Fruit fly (Drosophila melanogaster) whole organism, embryonic: ENCODE data around the gene CG8379.

Experiments used
- Asciz ChIP-seq: fragments of 200-800 bp; sonication (Bioruptor generic); optimal IDR thresholded peaks from 2 replicates; lab custom pipeline; 2017; ENCODE audit warnings: missing biosample characterization, mild to moderate bottlenecking, missing genetic modification characterization, missing genetic modification reagents
- B-H1 ChIP-seq: fragments of 200-800 bp; sonication (Bioruptor generic); IDR thresholded peaks from 3 replicates; pipeline ENCODE4 v1.3.6; 2022; ENCODE audit warnings: missing biosample characterization, missing genetic modification characterization
- Bgb ChIP-seq: fragments of 200-800 bp; sonication (Bioruptor generic); IDR thresholded peaks from 2 replicates; pipeline ENCODE4 v1.3.6; 2022; ENCODE audit warnings: missing biosample characterization, missing genetic modification characterization; ENCODE audit not compliant: partially characterized antibody
- BtbVII ChIP-seq: fragments of 200-800 bp; sonication (Bioruptor generic); optimal IDR thresholded peaks from 3 replicates; lab custom pipeline; 2017; ENCODE audit warnings: missing biosample characterization, mild to moderate bottlenecking, missing genetic modification characterization
- CG10462 ChIP-seq: fragments of 200-800 bp; sonication (Bioruptor generic); optimal IDR thresholded peaks from 2 replicates; lab custom pipeline; 2016; ENCODE audit warnings: missing biosample characterization, missing genetic modification characterization
- CG10565 ChIP-seq: fragments of 200-800 bp; sonication (Bioruptor generic); optimal IDR thresholded peaks from 3 replicates; lab custom pipeline; 2016; ENCODE audit warnings: missing biosample characterization, mild to moderate bottlenecking, missing genetic modification characterization
- CG1233 ChIP-seq: fragments of 200-800 bp; sonication (Bioruptor generic); optimal IDR thresholded peaks from 4 replicates; lab custom pipeline; 2018; ENCODE audit warnings: missing biosample characterization, mild to moderate bottlenecking, missing genetic modification characterization
- CG14014 ChIP-seq: fragments of 200-800 bp; sonication (Bioruptor generic); IDR thresholded peaks from 2 replicates; pipeline ENCODE4 v1.3.6; 2022; ENCODE audit warnings: missing biosample characterization, missing genetic modification characterization
- CG14667 ChIP-seq: fragments of 200-800 bp; sonication (Bioruptor generic); IDR thresholded peaks from 2 replicates; pipeline ENCODE4 v1.3.6; 2022; ENCODE audit warnings: missing biosample characterization, missing genetic modification characterization
- CG14860 ChIP-seq: fragments of 200-800 bp; sonication (Bioruptor generic); IDR thresholded peaks from 3 replicates; pipeline ENCODE4 v1.3.6; 2022; ENCODE audit warnings: missing biosample characterization, missing genetic modification characterization; ENCODE audit not compliant: partially characterized antibody
- CG16813 ChIP-seq: fragments of 200-800 bp; sonication (Bioruptor generic); IDR thresholded peaks from 3 replicates; pipeline ENCODE4 v1.3.6; 2022; ENCODE audit warnings: missing biosample characterization, missing genetic modification characterization; ENCODE audit not compliant: partially characterized antibody
- CG17912 ChIP-seq: fragments of 200-800 bp; sonication (Bioruptor generic); optimal IDR thresholded peaks from 2 replicates; lab custom pipeline; 2018; ENCODE audit warnings: missing biosample characterization, mild to moderate bottlenecking, missing genetic modification characterization
- CG18011 ChIP-seq: fragments of 200-800 bp; sonication (Bioruptor generic); optimal IDR thresholded peaks from 2 replicates; lab custom pipeline; 2017; ENCODE audit warnings: missing biosample characterization, missing genetic modification characterization, mild to moderate bottlenecking, moderate library complexity, missing genotype
- CG18599 ChIP-seq: fragments of 200-800 bp; sonication (Bioruptor generic); optimal IDR thresholded peaks from 3 replicates; lab custom pipeline; 2017; ENCODE audit warnings: missing biosample characterization, missing genetic modification characterization, mild to moderate bottlenecking, moderate library complexity, missing genetic modification reagents
- CG31388 ChIP-seq: fragments of 200-800 bp; sonication (Bioruptor generic); optimal IDR thresholded peaks from 2 replicates; lab custom pipeline; 2016; ENCODE audit warnings: missing biosample characterization, missing genetic modification characterization
- CG3847 ChIP-seq: fragments of 200-800 bp; sonication (Bioruptor generic); IDR thresholded peaks from 2 replicates; pipeline ENCODE4 v1.3.6; 2022; ENCODE audit warnings: missing biosample characterization, missing genetic modification characterization
- CG42726 ChIP-seq: fragments of 200-800 bp; sonication (Bioruptor generic); IDR thresholded peaks from 2 replicates; pipeline ENCODE4 v1.3.6; 2022; ENCODE audit warnings: missing biosample characterization, missing genetic modification characterization; ENCODE audit not compliant: partially characterized antibody
- CG4360 ChIP-seq: fragments of 200-800 bp; sonication (Bioruptor generic); IDR thresholded peaks from 2 replicates; pipeline ENCODE4 v1.3.6; 2022; ENCODE audit warnings: missing biosample characterization, missing genetic modification characterization
- CG4424 ChIP-seq: fragments of 200-800 bp; sonication (Bioruptor generic); optimal IDR thresholded peaks from 3 replicates; lab custom pipeline; 2016; ENCODE audit warnings: missing biosample characterization, missing genetic modification characterization
- CG4730 ChIP-seq: fragments of 200-800 bp; sonication (Bioruptor generic); IDR thresholded peaks from 2 replicates; pipeline ENCODE4 v1.3.6; 2022; ENCODE audit warnings: missing biosample characterization, missing genetic modification characterization
- CG6272 ChIP-seq: fragments of 200-800 bp; sonication (Bioruptor generic); IDR thresholded peaks from 2 replicates; pipeline ENCODE4 v1.3.6; 2022; ENCODE audit warnings: missing biosample characterization, missing genetic modification characterization
- CG6765 ChIP-seq: fragments of 200-800 bp; sonication (Bioruptor generic); optimal IDR thresholded peaks from 3 replicates; lab custom pipeline; 2017; ENCODE audit warnings: missing biosample characterization, mild to moderate bottlenecking, missing genetic modification characterization
- CG7786 ChIP-seq: fragments of 200-800 bp; sonication (Bioruptor generic); optimal IDR thresholded peaks from 2 replicates; lab custom pipeline; 2016; ENCODE audit warnings: missing biosample characterization, missing genetic modification characterization
- CG8290 ChIP-seq, 3 experiments: fragments of 200-800 bp; sonication (Bioruptor generic); optimal IDR thresholded peaks; 2 replicates each; lab custom pipeline; 2016 to 2019; ENCODE audit warnings: missing biosample characterization in 3 of 3, missing genetic modification characterization in 3 of 3, mild to moderate bottlenecking in 2 of 3, moderate library complexity in 1 of 3
- CG9215 ChIP-seq: fragments of 200-800 bp; sonication (Bioruptor generic); IDR thresholded peaks from 2 replicates; pipeline ENCODE4 v1.3.6; 2022; ENCODE audit warnings: missing biosample characterization, missing genetic modification characterization
- Fer3 ChIP-seq: fragments of 200-800 bp; sonication (Bioruptor generic); optimal IDR thresholded peaks from 2 replicates; lab custom pipeline; 2018; ENCODE audit warnings: missing biosample characterization, mild to moderate bottlenecking, missing genetic modification characterization, moderate library complexity
- PHDP ChIP-seq: fragments of 200-800 bp; sonication (Bioruptor generic); optimal IDR thresholded peaks from 3 replicates; lab custom pipeline; 2018; ENCODE audit warnings: missing biosample characterization, mild to moderate bottlenecking, missing genetic modification characterization, moderate library complexity
- Rfx ChIP-seq: fragments of 200-800 bp; sonication (Bioruptor generic); IDR thresholded peaks from 2 replicates; pipeline ENCODE4 v1.3.6; 2022; ENCODE audit warnings: missing biosample characterization, missing genetic modification characterization
- Scr ChIP-seq: fragments of 200-800 bp; sonication (Bioruptor generic); IDR thresholded peaks from 2 replicates; pipeline ENCODE4 v1.3.6; 2022; ENCODE audit warnings: missing biosample characterization, missing genetic modification characterization; ENCODE audit not compliant: partially characterized antibody
- Sin3A ChIP-seq: fragments of >200 bp; optimal IDR thresholded peaks from 2 replicates; lab custom pipeline; 2018
- Xrp1 ChIP-seq: fragments of 200-800 bp; sonication (Bioruptor generic); IDR thresholded peaks from 2 replicates; pipeline ENCODE4 v1.3.6; 2022; ENCODE audit warnings: missing biosample characterization, missing genetic modification characterization
- ash1 ChIP-seq: fragments of 200-800 bp; sonication (Bioruptor generic); optimal IDR thresholded peaks from 2 replicates; lab custom pipeline; 2018; ENCODE audit warnings: missing biosample characterization, mild to moderate bottlenecking, missing genetic modification characterization
- cato ChIP-seq: fragments of 200-800 bp; sonication (Bioruptor generic); optimal IDR thresholded peaks from 2 replicates; lab custom pipeline; 2016; ENCODE audit warnings: missing biosample characterization, missing genetic modification characterization, borderline replicate concordance
- caup ChIP-seq: fragments of 200-800 bp; sonication (Bioruptor generic); optimal IDR thresholded peaks from 3 replicates; lab custom pipeline; 2017; ENCODE audit warnings: missing biosample characterization, mild to moderate bottlenecking, missing genetic modification characterization, moderate library complexity; ENCODE audit not compliant: severe bottlenecking
- crol ChIP-seq: fragments of 200-800 bp; sonication (Bioruptor generic); IDR thresholded peaks from 2 replicates; pipeline ENCODE4 v1.3.6; 2022; ENCODE audit warnings: missing biosample characterization, missing genetic modification characterization
- en ChIP-seq: fragments of 200-800 bp; sonication (Bioruptor generic); optimal IDR thresholded peaks from 2 replicates; lab custom pipeline; 2016; ENCODE audit warnings: missing biosample characterization, missing genetic modification characterization
- gcm ChIP-seq: fragments of 200-800 bp; sonication (Bioruptor generic); optimal IDR thresholded peaks from 2 replicates; lab custom pipeline; 2019; ENCODE audit warnings: missing biosample characterization, mild to moderate bottlenecking, missing genetic modification characterization, moderate library complexity
- inv ChIP-seq: fragments of 200-800 bp; sonication (Bioruptor generic); IDR thresholded peaks from 2 replicates; pipeline ENCODE4 v1.3.6; 2022; ENCODE audit warnings: missing biosample characterization, missing genetic modification characterization; ENCODE audit not compliant: partially characterized antibody
- kay ChIP-seq: fragments of 200-800 bp; sonication (Bioruptor generic); optimal IDR thresholded peaks from 2 replicates; lab custom pipeline; 2016; ENCODE audit warnings: missing biosample characterization, missing genetic modification characterization
- maf-S ChIP-seq: fragments of 200-800 bp; sonication (Bioruptor generic); optimal IDR thresholded peaks from 2 replicates; lab custom pipeline; 2016; ENCODE audit warnings: missing biosample characterization, missing genetic modification characterization
- phol ChIP-seq: fragments of 200-800 bp; sonication (Bioruptor generic); optimal IDR thresholded peaks from 3 replicates; lab custom pipeline; 2018; ENCODE audit warnings: missing biosample characterization, mild to moderate bottlenecking, missing genetic modification characterization, moderate library complexity
- pnt ChIP-seq: fragments of 200-800 bp; sonication (Bioruptor generic); optimal IDR thresholded peaks from 3 replicates; lab custom pipeline; 2016; ENCODE audit warnings: missing biosample characterization, missing genetic modification characterization
- rib ChIP-seq: fragments of 200-800 bp; sonication (Bioruptor generic); IDR thresholded peaks from 2 replicates; pipeline ENCODE4 v1.3.6; 2022; ENCODE audit warnings: missing biosample characterization, missing genetic modification characterization
- row ChIP-seq: fragments of 200-800 bp; sonication (Bioruptor generic); IDR thresholded peaks from 3 replicates; pipeline ENCODE4 v1.3.6; 2022; ENCODE audit warnings: missing biosample characterization, missing genetic modification characterization
- slou ChIP-seq: fragments of 200-800 bp; sonication (Bioruptor generic); optimal IDR thresholded peaks from 3 replicates; lab custom pipeline; 2016; ENCODE audit warnings: missing biosample characterization, missing genetic modification characterization
- ssp ChIP-seq: fragments of 200-800 bp; sonication (Bioruptor generic); IDR thresholded peaks from 2 replicates; pipeline ENCODE4 v1.3.6; 2022; ENCODE audit warnings: missing biosample characterization, missing genetic modification characterization
- sug ChIP-seq: fragments of 200-800 bp; optimal IDR thresholded peaks from 2 replicates; lab custom pipeline; 2019; ENCODE audit warnings: missing biosample characterization, mild to moderate bottlenecking, missing genetic modification characterization, moderate library complexity
- twi ChIP-seq: fragments of 200-800 bp; optimal IDR thresholded peaks from 2 replicates; lab custom pipeline; 2019; ENCODE audit warnings: missing biosample characterization, mild to moderate bottlenecking, missing genetic modification characterization, moderate library complexity
- vvl ChIP-seq: fragments of 200-800 bp; sonication (Bioruptor generic); IDR thresholded peaks from 2 replicates; pipeline ENCODE4 v1.3.6; 2022; ENCODE audit warnings: missing biosample characterization, missing genetic modification characterization
- zen2 ChIP-seq: fragments of 200-800 bp; sonication (Bioruptor generic); IDR thresholded peaks from 3 replicates; pipeline ENCODE4 v1.3.6; 2022; ENCODE audit warnings: missing biosample characterization, missing genetic modification characterization; ENCODE audit not compliant: partially characterized antibody

Gene CG8379

DNA sequence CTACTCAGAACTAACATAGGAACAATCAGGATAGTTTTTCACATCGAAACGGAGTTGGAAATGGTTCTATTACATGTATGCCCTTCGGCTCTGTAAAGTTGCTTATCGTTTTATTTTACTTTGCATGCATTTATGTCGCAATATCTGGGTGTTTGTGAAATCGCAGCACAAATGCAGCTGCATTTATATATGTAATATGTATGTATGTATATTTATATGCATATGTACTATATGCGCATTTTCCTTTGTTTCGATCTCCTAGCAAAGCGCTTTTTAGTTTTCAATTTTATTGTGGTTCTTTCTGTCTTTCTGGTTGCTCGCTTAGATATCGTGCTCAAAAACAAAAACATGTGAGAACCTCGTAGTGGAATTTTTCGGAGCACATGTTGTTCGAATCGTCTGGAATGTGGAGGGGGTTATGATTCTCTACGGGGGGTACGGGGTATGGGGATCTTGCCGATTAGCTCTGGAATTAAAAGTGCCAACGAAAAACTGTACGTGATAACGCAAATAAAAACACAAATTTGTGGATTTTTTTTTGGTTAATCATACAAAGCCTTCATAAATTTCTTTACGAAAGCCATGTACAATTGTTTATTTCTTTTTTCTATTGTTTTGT, 10.1 kb upstream of the CG8379 start:
- TF ChIP-seq CG9215 (GFP tag; lab: Robert Waterston, UW), result no peak
- TF ChIP-seq twi (tag; lab: Kevin White, UChicago), result peak; percentile 82
- 0 out of 2 replicates have a peak, but pooled peaks have one; percentile 24 for TF ChIP-seq CG4360 (GFP tag; lab: Robert Waterston, UW)
- TF ChIP-seq phol (tag; lab: Kevin White, UChicago), result no peak
- peak; percentile 7; the same call in 1 of the 2 replicates for TF ChIP-seq Rfx (GFP tag; lab: Robert Waterston, UW)
- peak; percentile 13 for TF ChIP-seq Fer3 (tag; lab: Kevin White, UChicago)
- peak; percentile 10 for TF ChIP-seq CG6765 (GFP tag; lab: Kevin White, UChicago)
- no peak for TF ChIP-seq CG4730 (GFP tag; lab: Robert Waterston, UW)
- TF ChIP-seq kay (GFP tag; lab: Kevin White, UChicago), result no peak
- TF ChIP-seq CG16813, result no peak
- TF ChIP-seq Bgb (GFP tag; lab: Robert Waterston, UW), result no peak
- TF ChIP-seq CG18011 (GFP tag; lab: Kevin White, UChicago), result no peak
- no peak for TF ChIP-seq ssp (GFP tag; lab: Robert Waterston, UW)
- TF ChIP-seq ash1 (GFP tag; lab: Kevin White, UChicago), result no peak
- TF ChIP-seq Scr (GFP tag; lab: Robert Waterston, UW), result no peak
- TF ChIP-seq B-H1, result no peak
- no peak for TF ChIP-seq maf-S (GFP tag; lab: Kevin White, UChicago)
- no peak for TF ChIP-seq CG8290 (GFP tag; optimal IDR thresholded peaks at IDR 0.05; lab: Kevin White, UChicago)
- peak in 1 of 2 experiments; percentile 37 for TF ChIP-seq CG8290 (tag; optimal IDR thresholded peaks at IDR 0.05; lab: Kevin White, UChicago)
- peak; percentile 89 for TF ChIP-seq crol (GFP tag; lab: Robert Waterston, UW)
- no peak for TF ChIP-seq CG14860 (GFP tag; lab: Robert Waterston, UW)
- TF ChIP-seq Asciz (GFP tag; lab: Kevin White, UChicago), result no peak
- no peak for TF ChIP-seq slou (GFP tag; lab: Kevin White, UChicago)
- TF ChIP-seq CG17912, result no peak
- TF ChIP-seq rib, result peak; percentile 34; the same call in 1 of the 2 replicates
- TF ChIP-seq CG6272 (GFP tag; lab: Robert Waterston, UW), result no peak
- no peak for TF ChIP-seq CG3847 (GFP tag; lab: Robert Waterston, UW)
- TF ChIP-seq sug (tag; lab: Kevin White, UChicago), result peak; percentile 92
- 0 out of 2 replicates have a peak, but pooled peaks have one; percentile 5 for TF ChIP-seq Xrp1 (GFP tag; lab: Robert Waterston, UW)
- TF ChIP-seq gcm (GFP tag; lab: Kevin White, UChicago), result no peak
- TF ChIP-seq CG4424 (GFP tag; lab: Kevin White, UChicago), result no peak
- no peak for TF ChIP-seq pnt (GFP tag; lab: Kevin White, UChicago)
- TF ChIP-seq row (GFP tag; lab: Robert Waterston, UW), result no peak
- TF ChIP-seq CG14667 (GFP tag; lab: Robert Waterston, UW), result no peak
- TF ChIP-seq PHDP (tag; lab: Kevin White, UChicago), result no peak
- TF ChIP-seq BtbVII (GFP tag; lab: Kevin White, UChicago), result no peak
- TF ChIP-seq caup, result peak; percentile 12
- no peak for TF ChIP-seq CG31388 (GFP tag; lab: Kevin White, UChicago)
- peak; percentile 48 for TF ChIP-seq CG18599 (GFP tag; lab: Kevin White, UChicago)
- no peak for TF ChIP-seq CG7786
- peak; percentile 18 for TF ChIP-seq CG1233
- no peak for TF ChIP-seq zen2 (GFP tag; lab: Robert Waterston, UW)
- no peak for TF ChIP-seq cato (GFP tag; lab: Kevin White, UChicago)
- no peak; the same call in 1 of the 2 replicates for TF ChIP-seq CG42726 (GFP tag; lab: Robert Waterston, UW)
- TF ChIP-seq Sin3A (lab: Kevin White, UChicago), result no peak
- TF ChIP-seq inv (GFP tag; lab: Robert Waterston, UW), result no peak
- TF ChIP-seq vvl (GFP tag; lab: Robert Waterston, UW), result no peak
- no peak for TF ChIP-seq CG10565
- no peak for TF ChIP-seq en (GFP tag; lab: Kevin White, UChicago)
- no peak for TF ChIP-seq CG14014 (GFP tag; lab: Robert Waterston, UW)
- no peak for TF ChIP-seq CG10462 (GFP tag; lab: Kevin White, UChicago)
